Worm (Caenorhabditis elegans): ENCODE results near the gene nasp-2.

- TF ChIP-seq ztf-29 (GFP tag; IDR thresholded peaks at IDR 0.05) = no peak
- no peak for TF ChIP-seq klf-2 (GFP tag; conservative IDR thresholded peaks at IDR 0.05)
- no peak for TF ChIP-seq T22C8.4 (GFP tag; IDR thresholded peaks at IDR 0.05)
Observed at ce11 chrV:13357652-13358281, 45.7 kb upstream of the nasp-2 start, which contains the start of gene F32H5.1.

All from whole organism, midembryonic.